Worm (Caenorhabditis elegans) whole organism, young adult: ENCODE data around the gene set-31.

Experiments
- B0035.1 ChIP-seq: sonication (generic microtip); optimal IDR thresholded peaks from 2 replicates; lab custom pipeline; 2016; ENCODE audit warnings: missing genetic modification characterization, mild to moderate bottlenecking, missing compliant biosample characterization, missing genotype, missing genetic modification reagents
- B0261.1 ChIP-seq: sonication (generic microtip); optimal IDR thresholded peaks from 2 replicates; lab custom pipeline; 2016; ENCODE audit warnings: mild to moderate bottlenecking, missing genetic modification characterization, moderate library complexity, missing compliant biosample characterization
- F23B12.7 ChIP-seq: sonication (generic microtip); optimal IDR thresholded peaks from 2 replicates; lab custom pipeline; 2017; ENCODE audit warnings: missing genetic modification characterization, mild to moderate bottlenecking, missing compliant biosample characterization, antibody characterized with exemption, moderate library complexity; ENCODE audit not compliant: insufficient read depth
- F39B2.1 ChIP-seq: fragments of 200-800 bp; sonication (Bioruptor generic); IDR thresholded peaks from 2 replicates; pipeline ENCODE4 v1.3.6; 2022; ENCODE audit warnings: missing genetic modification reagents, missing genetic modification characterization, missing compliant biosample characterization
- F52B5.7 ChIP-seq: sonication (generic microtip); optimal IDR thresholded peaks from 2 replicates; lab custom pipeline; 2016; ENCODE audit warnings: mild to moderate bottlenecking, missing genetic modification characterization, missing compliant biosample characterization
- T26A5.8 ChIP-seq: sonication (generic microtip); optimal IDR thresholded peaks from 2 replicates; lab custom pipeline; 2016; ENCODE audit warnings: missing genetic modification characterization, missing compliant biosample characterization
- Y53F4B.3 ChIP-seq: fragments of 200-800 bp; sonication (Bioruptor generic); IDR thresholded peaks from 2 replicates; pipeline ENCODE4 v1.3.6; 2022; ENCODE audit warnings: missing genetic modification reagents, missing genetic modification characterization, missing compliant biosample characterization
- Y53G8AR.9 ChIP-seq: fragments of 200-800 bp; sonication (Bioruptor generic); conservative IDR thresholded peaks from 2 replicates; pipeline ENCODE4 v1.3.6; 2022; ENCODE audit warnings: missing genetic modification reagents, missing genetic modification characterization, missing compliant biosample characterization
- Y67H2A.10 ChIP-seq: fragments of 200-800 bp; sonication (Bioruptor generic); conservative IDR thresholded peaks from 2 replicates; pipeline ENCODE4 v1.3.6; 2022; ENCODE audit warnings: missing genetic modification reagents, missing genetic modification characterization, missing compliant biosample characterization
- ZK185.1 ChIP-seq: sonication (generic microtip); optimal IDR thresholded peaks from 2 replicates; lab custom pipeline; 2016; ENCODE audit warnings: mild to moderate bottlenecking, missing genetic modification characterization, missing compliant biosample characterization; ENCODE audit not compliant: poor library complexity, severe bottlenecking
- aptf-3 ChIP-seq: fragments of 200-800 bp; sonication (Bioruptor generic); IDR thresholded peaks from 2 replicates; pipeline ENCODE4 v1.3.6; 2022; ENCODE audit warnings: missing genetic modification characterization, missing compliant biosample characterization
- attf-3 ChIP-seq: fragments of 200-800 bp; sonication (Bioruptor generic); conservative IDR thresholded peaks from 2 replicates; pipeline ENCODE4 v1.3.6; 2022; ENCODE audit warnings: missing genetic modification reagents, missing genetic modification characterization, missing compliant biosample characterization
- attf-6 ChIP-seq: fragments of 200-800 bp; sonication (Bioruptor generic); IDR thresholded peaks from 2 replicates; pipeline ENCODE4 v1.3.6; 2022; ENCODE audit warnings: missing genetic modification reagents, missing genetic modification characterization, missing compliant biosample characterization
- bed-1 ChIP-seq: fragments of 200-800 bp; sonication (Bioruptor generic); IDR thresholded peaks from 2 replicates; pipeline ENCODE4 v1.3.6; 2022; ENCODE audit warnings: missing genetic modification reagents, missing genetic modification characterization, missing compliant biosample characterization
- ccch-3 ChIP-seq: fragments of 200-800 bp; sonication (Bioruptor generic); optimal IDR thresholded peaks from 2 replicates; lab custom pipeline; 2018; ENCODE audit warnings: mild to moderate bottlenecking, missing genetic modification characterization, missing compliant biosample characterization
- ceh-40 ChIP-seq: fragments of 200-800 bp; sonication (Bioruptor generic); IDR thresholded peaks from 2 replicates; pipeline ENCODE4 v1.3.6; 2022; ENCODE audit warnings: missing genetic modification characterization, missing compliant biosample characterization
- dpff-1 ChIP-seq: sonication (generic microtip); optimal IDR thresholded peaks from 2 replicates; lab custom pipeline; 2017; ENCODE audit warnings: mild to moderate bottlenecking, missing genetic modification characterization, missing compliant biosample characterization
- dpl-1 ChIP-seq: fragments of 150-350 bp; optimal IDR thresholded peaks from 2 replicates; lab custom pipeline; 2014; ENCODE audit warnings: missing biosample characterization, missing genetic modification reagents, missing genetic modification characterization
- fkh-3 ChIP-seq: sonication (generic microtip); optimal IDR thresholded peaks from 2 replicates; lab custom pipeline; 2016; ENCODE audit warnings: mild to moderate bottlenecking, missing genetic modification characterization, missing compliant biosample characterization
- lir-1 ChIP-seq: fragments of 200-800 bp; sonication (Bioruptor generic); conservative IDR thresholded peaks from 2 replicates; pipeline ENCODE4 v1.3.6; 2022; ENCODE audit warnings: missing genetic modification reagents, missing genetic modification characterization, missing compliant biosample characterization
- mcd-1 ChIP-seq: fragments of 200-800 bp; sonication (Bioruptor generic); IDR thresholded peaks from 2 replicates; pipeline ENCODE4 v1.3.6; 2022; ENCODE audit warnings: missing genetic modification reagents, missing genetic modification characterization, missing compliant biosample characterization
- pha-4 ChIP-seq: fragments of 150-350 bp; sonication (generic microtip); optimal IDR thresholded peaks from 2 replicates; lab custom pipeline; 2014; ENCODE audit warnings: missing biosample characterization, missing genetic modification reagents, missing genetic modification characterization
- rpc-1 ChIP-seq, 2 experiments: fragments of 150-350 bp in 1 of 2; sonication (generic microtip) in 1 of 2; optimal IDR thresholded peaks; 2 replicates each; lab custom pipeline; 2014 to 2018; ENCODE audit warnings: missing biosample characterization in 1 of 2, missing genetic modification characterization in 1 of 2, missing genetic modification reagents in 1 of 2, missing genotype in 1 of 2
- sdz-38 ChIP-seq: sonication (generic microtip); optimal IDR thresholded peaks from 2 replicates; lab custom pipeline; 2016; ENCODE audit warnings: missing genotype, missing genetic modification characterization, missing compliant biosample characterization
- snpc-4 ChIP-seq, 5 experiments: fragments of 150-350 bp in 1 of 5; sonication (generic microtip) in 4 of 5; optimal IDR thresholded peaks; 2 replicates each; lab custom pipeline; 2014 to 2018; ENCODE audit warnings: missing genetic modification characterization in 5 of 5, missing biosample characterization in 3 of 5, antibody characterized with exemption in 2 of 5, mild to moderate bottlenecking in 2 of 5, missing compliant biosample characterization in 2 of 5, missing genotype in 2 of 5, moderate library complexity in 2 of 5, missing genetic modification reagents in 1 of 5
- tbx-9 ChIP-seq: sonication (generic microtip); optimal IDR thresholded peaks from 2 replicates; lab custom pipeline; 2016; ENCODE audit warnings: borderline replicate concordance, missing genetic modification characterization, inconsistent platforms, missing compliant biosample characterization
- xnd-1 ChIP-seq: sonication (generic microtip); optimal IDR thresholded peaks from 2 replicates; lab custom pipeline; 2016; ENCODE audit warnings: missing genotype, missing genetic modification reagents, missing genetic modification characterization, missing compliant biosample characterization
- ztf-18 ChIP-seq: sonication (generic microtip); optimal IDR thresholded peaks from 2 replicates; lab custom pipeline; 2016; ENCODE audit warnings: missing genotype, mild to moderate bottlenecking, missing genetic modification characterization, missing compliant biosample characterization
- ztf-22 ChIP-seq: fragments of 200-800 bp; sonication (Bioruptor generic); optimal IDR thresholded peaks from 2 replicates; lab custom pipeline; 2018; ENCODE audit warnings: mild to moderate bottlenecking, missing genetic modification characterization, moderate library complexity, missing compliant biosample characterization
- ztf-25 ChIP-seq: fragments of 200-800 bp; sonication (Bioruptor generic); IDR thresholded peaks from 2 replicates; pipeline ENCODE4 v1.3.6; 2022; ENCODE audit warnings: missing genetic modification reagents, missing genetic modification characterization, missing compliant biosample characterization
- ztf-3 ChIP-seq: fragments of 200-800 bp; sonication (Bioruptor generic); optimal IDR thresholded peaks from 2 replicates; lab custom pipeline; 2018; ENCODE audit warnings: mild to moderate bottlenecking, missing genetic modification characterization, missing compliant biosample characterization

set-31 gene

ce11 chrV:14380242-14380641 lies 37.5 kb upstream of the set-31 start:
- TF ChIP-seq ztf-25 (GFP tag; lab: Robert Waterston, UW) (no peak), dpff-1 (tag; lab: Kevin White, UChicago) (no peak), rpc-1 (optimal IDR thresholded peaks at IDR 0.05; lab: Kevin White, UChicago) (no peak), rpc-1 (tag; optimal IDR thresholded peaks at IDR 0.05; lab: Kevin White, UChicago) (no peak), F52B5.7 (tag; lab: Kevin White, UChicago) (no peak), B0035.1 (tag; lab: Kevin White, UChicago) (no peak), pha-4 (no peak), F23B12.7 (no peak), sdz-38 (tag; lab: Kevin White, UChicago) (no peak), ccch-3 (GFP tag; lab: Kevin White, UChicago) (no peak), tbx-9 (tag; lab: Kevin White, UChicago) (no peak)

DNA sequence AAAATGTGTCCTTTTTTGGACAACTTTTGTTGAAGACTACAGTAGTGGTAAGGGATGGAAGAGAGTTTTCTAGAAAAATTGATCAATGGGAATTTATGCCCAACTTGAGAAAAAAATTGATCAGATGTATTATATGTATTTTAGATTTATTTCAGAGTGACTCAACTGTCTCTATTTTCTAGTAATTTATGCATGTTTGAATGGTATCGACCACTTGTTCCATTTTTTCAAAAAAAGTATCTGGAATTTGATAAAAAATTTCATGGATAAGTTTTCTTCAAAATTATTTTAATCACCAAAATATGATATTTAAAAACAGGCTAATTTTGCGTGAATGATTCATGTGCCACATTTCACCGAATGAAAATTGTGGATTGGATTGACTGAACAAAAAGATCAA lies 25.9 kb upstream of the set-31 start, which contains the start of gene C15H11.10:
Gene C15H11.10, plus strand, starts transcription at position 301 of the 400 bp plus-strand sequence.
- no peak for TF ChIP-seq ZK185.1 (tag; lab: Kevin White, UChicago)
- TF ChIP-seq bed-1 (GFP tag; lab: Robert Waterston, UW): no peak
- TF ChIP-seq Y53G8AR.9 (GFP tag; lab: Robert Waterston, UW): no peak
- no peak for TF ChIP-seq T26A5.8 (tag; lab: Kevin White, UChicago)
- TF ChIP-seq lir-1 (GFP tag; lab: Robert Waterston, UW): no peak
- TF ChIP-seq snpc-4 (GFP tag; optimal IDR thresholded peaks at IDR 0.05; lab: Kevin White, UChicago): no peak
- no peak for TF ChIP-seq snpc-4 (tag; optimal IDR thresholded peaks at IDR 0.05; lab: Kevin White, UChicago)
- no peak for TF ChIP-seq ztf-3 (GFP tag; lab: Kevin White, UChicago)
- TF ChIP-seq, all 124 proteins: peak for 0

DNA sequence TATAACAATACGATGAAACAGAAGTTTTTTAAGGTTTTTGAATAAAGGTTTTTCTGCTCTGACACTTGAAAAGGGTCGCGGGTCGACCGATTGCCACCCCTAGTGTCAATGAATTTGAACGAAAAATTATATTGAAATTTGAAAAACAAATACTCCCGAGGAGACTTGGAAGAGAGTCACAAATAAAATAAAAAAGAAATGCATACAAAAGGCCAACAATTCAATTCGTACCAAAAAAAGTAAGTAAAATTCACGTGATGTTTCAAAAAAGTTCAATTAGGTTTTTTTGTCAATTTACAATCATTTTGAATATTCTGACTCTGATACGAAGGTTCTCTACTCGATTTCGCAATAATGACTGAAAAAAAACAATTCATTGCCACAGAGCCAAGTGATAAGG lies 24.2 kb upstream of the set-31 start, which contains the start of gene C15H11.1:
Gene C15H11.1, plus strand, starts transcription at position 301 of the 400 bp plus-strand sequence.
- TF ChIP-seq fkh-3 (tag; lab: Kevin White, UChicago): no peak
- TF ChIP-seq rpc-1 (optimal IDR thresholded peaks at IDR 0.05; lab: Kevin White, UChicago): no peak
- no peak for TF ChIP-seq rpc-1 (tag; optimal IDR thresholded peaks at IDR 0.05; lab: Kevin White, UChicago)
- no peak for TF ChIP-seq aptf-3
- TF ChIP-seq xnd-1 (tag; lab: Kevin White, UChicago): no peak
- no peak for TF ChIP-seq attf-3
- TF ChIP-seq ceh-40 (GFP tag; lab: Robert Waterston, UW): no peak
- TF ChIP-seq Y67H2A.10 (GFP tag; lab: Robert Waterston, UW): no peak
- TF ChIP-seq Y53F4B.3 (GFP tag; lab: Robert Waterston, UW): no peak
- TF ChIP-seq mcd-1 (GFP tag; lab: Robert Waterston, UW): no peak
- no peak for TF ChIP-seq ztf-22
- TF ChIP-seq B0261.1 (tag; lab: Kevin White, UChicago): no peak
- TF ChIP-seq attf-6 (GFP tag; lab: Robert Waterston, UW): no peak
- no peak for TF ChIP-seq ZK185.1 (tag; lab: Kevin White, UChicago)
- TF ChIP-seq ztf-18 (tag; lab: Kevin White, UChicago): no peak
- no peak for TF ChIP-seq dpff-1 (tag; lab: Kevin White, UChicago)
- TF ChIP-seq pha-4: no peak
- TF ChIP-seq F39B2.1: no peak

DNA sequence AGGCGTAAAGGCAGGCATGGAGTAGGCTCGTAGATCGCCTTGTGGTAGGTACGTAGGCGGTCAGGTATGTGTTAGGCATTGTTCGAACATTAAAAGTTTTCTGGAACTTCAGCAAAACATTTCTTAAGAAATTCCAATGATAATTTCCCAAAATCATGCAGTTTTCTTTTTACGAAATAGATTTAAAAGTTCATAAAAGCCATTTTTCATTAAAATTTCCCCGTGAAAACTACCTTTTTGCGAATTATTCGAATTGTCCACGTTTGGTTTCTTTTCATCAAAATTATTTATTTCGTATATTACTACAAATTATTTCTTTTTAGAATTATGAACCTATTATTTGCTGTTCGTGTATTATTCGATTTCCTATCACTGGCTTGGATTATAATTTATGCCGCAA lies 23.0 kb upstream of the set-31 start, which contains the start of gene C15H11.13:
Gene C15H11.13, plus strand, starts transcription at position 301 of the 400 bp plus-strand sequence.
- no peak for TF ChIP-seq dpl-1 (GFP tag; lab: Kevin White, UChicago)
